Fruit fly (Drosophila melanogaster): ENCODE measurements around the gene Mrm2.

- TF ChIP-seq Vsx2 (GFP tag; optimal IDR thresholded peaks at IDR 0.05; ENCODE audit: partially characterized antibody) (no peak), h (GFP tag; optimal IDR thresholded peaks at IDR 0.05) (no peak), dsf (GFP tag; optimal IDR thresholded peaks at IDR 0.05; ENCODE audit: borderline replicate concordance) (no peak), psq (GFP tag; optimal IDR thresholded peaks at IDR 0.05) (no peak), Rel (GFP tag; optimal IDR thresholded peaks at IDR 0.05) (no peak), Rel (tag; optimal IDR thresholded peaks at IDR 0.05) (no peak), pan (optimal IDR thresholded peaks at IDR 0.05) (no peak), Hr83 (GFP tag; optimal IDR thresholded peaks at IDR 0.05; ENCODE audit: poor library complexity, severe bottlenecking) (no peak), dmrt93B (GFP tag; optimal IDR thresholded peaks at IDR 0.05) (no peak), Hr78 (GFP tag; optimal IDR thresholded peaks at IDR 0.05) (no peak)
Measured at dm6 chr3R:19895305-19895704, 33.9 kb downstream of the Mrm2 start.
